Fruit fly (Drosophila melanogaster): ENCODE data around the gene CG32944.

CG32944 gene

dm6 chr3R:4419482-4419881 lies at the start of gene CG32944:
Gene CG32944 (minus strand): TSS chr3R:4419578.
- TF ChIP-seq CG4496 (GFP tag; IDR thresholded peaks at IDR 0.05) (no peak), CG14655 (GFP tag; optimal IDR thresholded peaks at IDR 0.05) (no peak), D1 (tag; optimal IDR thresholded peaks at IDR 0.05) (no peak), CG32121 (GFP tag; IDR thresholded peaks at IDR 0.05) (no peak), CG8159 (tag; optimal IDR thresholded peaks at IDR 0.05) (no peak), Pif1A (GFP tag; optimal IDR thresholded peaks at IDR 0.05) (no peak), CG13204 (GFP tag; optimal IDR thresholded peaks at IDR 0.05) (no peak), Pif1B (GFP tag; optimal IDR thresholded peaks at IDR 0.05) (no peak), CG9948 (tag; optimal IDR thresholded peaks at IDR 0.05) (no peak), CG10348 (GFP tag; IDR thresholded peaks at IDR 0.05) (no peak), gl (tag; optimal IDR thresholded peaks at IDR 0.05) (no peak), CG17806 (tag; optimal IDR thresholded peaks at IDR 0.05) (no peak), Snoo (tag; optimal IDR thresholded peaks at IDR 0.05) (no peak), rn (GFP tag; IDR thresholded peaks at IDR 0.05) (no peak), CG15710 (tag; optimal IDR thresholded peaks at IDR 0.05) (no peak), CG34367 (tag; optimal IDR thresholded peaks at IDR 0.05) (no peak), Ets98B (GFP tag; IDR thresholded peaks at IDR 0.05) (no peak), CG8301 (tag; optimal IDR thresholded peaks at IDR 0.05) (no peak), CG12605 (GFP tag; IDR thresholded peaks at IDR 0.05) (no peak), EcR (GFP tag; optimal IDR thresholded peaks at IDR 0.05) (no peak)

- TF ChIP-seq CG34367 (tag; optimal IDR thresholded peaks at IDR 0.05) (no peak), Ets98B (GFP tag; IDR thresholded peaks at IDR 0.05) (no peak), EcR (GFP tag; optimal IDR thresholded peaks at IDR 0.05) (peak; percentile 72), CG13204 (GFP tag; optimal IDR thresholded peaks at IDR 0.05) (peak; percentile 68), CG4496 (GFP tag; IDR thresholded peaks at IDR 0.05) (0 out of 3 replicates have a peak, but pooled peaks have one; percentile 22), Snoo (tag; optimal IDR thresholded peaks at IDR 0.05) (peak; percentile 30), CG15710 (tag; optimal IDR thresholded peaks at IDR 0.05) (peak; percentile 7), CG9948 (tag; optimal IDR thresholded peaks at IDR 0.05) (no peak), CG8159 (tag; optimal IDR thresholded peaks at IDR 0.05) (peak; percentile 2), D1 (tag; optimal IDR thresholded peaks at IDR 0.05) (no peak), CG17806 (tag; optimal IDR thresholded peaks at IDR 0.05) (no peak), gl (tag; optimal IDR thresholded peaks at IDR 0.05) (peak; percentile 40)
These were observed 49.5 kb upstream of the CG32944 start for dm6 chr3R:4468926-4469325.

dm6 chr3R:4466894-4467293 lies 47.5 kb upstream of the CG32944 start:
- TF ChIP-seq rn (GFP tag; IDR thresholded peaks at IDR 0.05), result no peak
- no peak for TF ChIP-seq gl (tag; optimal IDR thresholded peaks at IDR 0.05)
- no peak for TF ChIP-seq CG9948 (tag; optimal IDR thresholded peaks at IDR 0.05)
- no peak for TF ChIP-seq fd96Ca (GFP tag; IDR thresholded peaks at IDR 0.05)
- no peak for TF ChIP-seq Pif1B (GFP tag; optimal IDR thresholded peaks at IDR 0.05)
- TF ChIP-seq CG34367 (tag; optimal IDR thresholded peaks at IDR 0.05), result no peak
- no peak for TF ChIP-seq CG17806 (tag; optimal IDR thresholded peaks at IDR 0.05)

- peak; percentile 79 for TF ChIP-seq CG13204 (GFP tag; optimal IDR thresholded peaks at IDR 0.05)
- TF ChIP-seq CG34367 (tag; optimal IDR thresholded peaks at IDR 0.05), result no peak
- TF ChIP-seq CG12605 (GFP tag; IDR thresholded peaks at IDR 0.05), result no peak
- no peak for TF ChIP-seq CG32121 (GFP tag; IDR thresholded peaks at IDR 0.05)
These were observed 43.4 kb upstream of the CG32944 start, which contains the start of gene CG31522 for dm6 chr3R:4462783-4463182. Gene CG31522 (minus strand): TSS chr3R:4462883.

- no peak for TF ChIP-seq CG10348 (GFP tag; IDR thresholded peaks at IDR 0.05)
- no peak for TF ChIP-seq Snoo (tag; optimal IDR thresholded peaks at IDR 0.05)
- no peak for TF ChIP-seq CG14655 (GFP tag; optimal IDR thresholded peaks at IDR 0.05)
- no peak for TF ChIP-seq CG13204 (GFP tag; optimal IDR thresholded peaks at IDR 0.05)
- TF ChIP-seq EcR (GFP tag; optimal IDR thresholded peaks at IDR 0.05), result no peak
- no peak for TF ChIP-seq CG34367 (tag; optimal IDR thresholded peaks at IDR 0.05)
- no peak for TF ChIP-seq fd96Ca (GFP tag; IDR thresholded peaks at IDR 0.05)
- no peak for TF ChIP-seq CG4496 (GFP tag; IDR thresholded peaks at IDR 0.05)
- no peak for TF ChIP-seq CG15710 (tag; optimal IDR thresholded peaks at IDR 0.05)
- TF ChIP-seq CG17806 (tag; optimal IDR thresholded peaks at IDR 0.05), result no peak
- no peak for TF ChIP-seq Ets98B (GFP tag; IDR thresholded peaks at IDR 0.05)
- no peak for TF ChIP-seq CG12605 (GFP tag; IDR thresholded peaks at IDR 0.05)
- no peak for TF ChIP-seq Pif1A (GFP tag; optimal IDR thresholded peaks at IDR 0.05)
- TF ChIP-seq gl (tag; optimal IDR thresholded peaks at IDR 0.05), result no peak
- no peak for TF ChIP-seq CG8301 (tag; optimal IDR thresholded peaks at IDR 0.05)
These were observed 38.9 kb upstream of the CG32944 start for dm6 chr3R:4458272-4458671.

dm6 chr3R:4457625-4458024 lies 38.2 kb upstream of the CG32944 start:
- TF ChIP-seq fd96Ca (GFP tag; IDR thresholded peaks at IDR 0.05), result no peak

- TF ChIP-seq Pif1B (GFP tag; optimal IDR thresholded peaks at IDR 0.05) (peak; percentile 32), Ets98B (GFP tag; IDR thresholded peaks at IDR 0.05) (peak; percentile 75), fd96Ca (GFP tag; IDR thresholded peaks at IDR 0.05) (peak; percentile 68; the same call in 1 of the 3 replicates), Pif1A (GFP tag; optimal IDR thresholded peaks at IDR 0.05) (peak; percentile 19), EcR (GFP tag; optimal IDR thresholded peaks at IDR 0.05) (peak; percentile 16), CG34367 (tag; optimal IDR thresholded peaks at IDR 0.05) (no peak), CG14655 (GFP tag; optimal IDR thresholded peaks at IDR 0.05) (peak; percentile 13), CG32121 (GFP tag; IDR thresholded peaks at IDR 0.05) (peak; percentile 51), CG4496 (GFP tag; IDR thresholded peaks at IDR 0.05) (peak; percentile 93), gl (tag; optimal IDR thresholded peaks at IDR 0.05) (peak; percentile 2), CG10348 (GFP tag; IDR thresholded peaks at IDR 0.05) (no peak), CG12605 (GFP tag; IDR thresholded peaks at IDR 0.05) (peak; percentile 74), CG15710 (tag; optimal IDR thresholded peaks at IDR 0.05) (no peak), rn (GFP tag; IDR thresholded peaks at IDR 0.05) (no peak), CG8159 (tag; optimal IDR thresholded peaks at IDR 0.05) (peak; percentile 25), CG13204 (GFP tag; optimal IDR thresholded peaks at IDR 0.05) (peak; percentile 93)
These were observed 34.0 kb upstream of the CG32944 start for dm6 chr3R:4453213-4453956.
